Fruit fly (Drosophila melanogaster) Kc167 (cell line): ENCODE data around the gene RAF2.

Source experiments
- Myc ChIP-seq: fragments of >200 bp; optimal IDR thresholded peaks from 2 replicates; lab custom pipeline; 2017; ENCODE audit warnings: missing external identifiers
- Sin3A ChIP-seq: fragments of >200 bp; optimal IDR thresholded peaks from 2 replicates; lab custom pipeline; 2018; ENCODE audit warnings: missing external identifiers
- h ChIP-seq: fragments of >200 bp; optimal IDR thresholded peaks from 3 replicates; lab custom pipeline; 2018; ENCODE audit warnings: missing external identifiers
- insv ChIP-seq: fragments of >200 bp; optimal IDR thresholded peaks from 3 replicates; lab custom pipeline; 2018; ENCODE audit warnings: missing external identifiers
- psq ChIP-seq: fragments of >200 bp; optimal IDR thresholded peaks from 2 replicates; lab custom pipeline; 2017; ENCODE audit warnings: missing external identifiers
- ttk ChIP-seq: sonication (Bioruptor generic); optimal IDR thresholded peaks from 2 replicates; lab custom pipeline; 2017; ENCODE audit warnings: missing external identifiers

- TF ChIP-seq insv (no peak), psq (no peak), Myc (lab: Kevin White, UChicago) (no peak), Sin3A (no peak), h (lab: Kevin White, UChicago) (no peak), ttk (lab: Kevin White, UChicago) (no peak)
Measured at dm6 chr3L:16411566-16411965, 25.4 kb downstream of the RAF2 start, which contains the start of gene fax.
